Worm (Caenorhabditis elegans) whole organism, mixed stage, embryonic: Measurements from ENCODE around the gene str-228.

ENCODE experiments used
- ces-1 ChIP-seq: fragments of 150-350 bp; optimal IDR thresholded peaks from 2 replicates; lab custom pipeline; 2014; ENCODE audit warnings: missing biosample characterization, missing genetic modification reagents, missing genetic modification characterization
- lin-13 ChIP-seq: fragments of 150-350 bp; optimal IDR thresholded peaks from 2 replicates; lab custom pipeline; 2014; ENCODE audit warnings: missing biosample characterization, missing genetic modification characterization
- snpc-4 ChIP-seq: fragments of 150-350 bp; optimal IDR thresholded peaks from 2 replicates; lab custom pipeline; 2014; ENCODE audit warnings: missing biosample characterization, missing genetic modification characterization
- unc-62 ChIP-seq: fragments of 150-350 bp; optimal IDR thresholded peaks from 2 replicates; lab custom pipeline; 2014; ENCODE audit warnings: missing biosample characterization, missing genetic modification reagents, missing genetic modification characterization

DNA sequence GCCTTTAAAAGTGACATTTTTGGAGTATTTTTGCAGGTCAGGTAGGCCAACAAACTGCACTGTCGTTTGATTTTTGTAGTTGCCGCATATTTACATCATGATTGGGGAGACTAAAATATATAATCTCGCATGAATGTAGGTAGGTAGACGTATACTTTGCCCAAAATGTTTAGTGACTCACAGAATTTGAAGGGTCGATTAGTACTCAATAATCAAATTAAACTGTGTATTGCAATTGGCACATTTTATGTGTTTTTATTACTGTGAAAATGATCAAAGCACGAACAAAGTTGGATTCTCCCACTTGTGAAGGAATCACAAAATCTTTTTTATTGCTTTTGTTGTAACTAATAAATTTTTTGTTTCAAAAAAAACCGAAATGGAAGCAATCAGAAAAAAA, 13.1 kb upstream of the str-228 start, which contains the start of gene C07G3.15:
- no peak for TF ChIP-seq lin-13 (tag; lab: Kevin White, UChicago)
- TF ChIP-seq ces-1 = no peak
- no peak for TF ChIP-seq unc-62 (GFP tag; lab: Kevin White, UChicago)
- no peak for TF ChIP-seq snpc-4
